Fruit fly (Drosophila melanogaster) whole organism, embryonic: Measurements from ENCODE around the gene CG13995.

Source experiments
- BEAF-32 ChIP-seq: fragments of 200-800 bp; sonication (Bioruptor generic); optimal IDR thresholded peaks from 3 replicates; lab custom pipeline; 2017; ENCODE audit warnings: missing biosample characterization, missing genetic modification characterization, mild to moderate bottlenecking, moderate library complexity, missing genetic modification reagents
- Bteb2 ChIP-seq: fragments of 200-800 bp; sonication (Bioruptor generic); optimal IDR thresholded peaks from 2 replicates; lab custom pipeline; 2016; ENCODE audit warnings: missing biosample characterization, missing genetic modification characterization
- CG1024 ChIP-seq: fragments of 200-800 bp; sonication (Bioruptor generic); IDR thresholded peaks from 2 replicates; pipeline ENCODE4 v1.3.6; 2022; ENCODE audit warnings: missing biosample characterization, missing genetic modification characterization
- CG10462 ChIP-seq: fragments of 200-800 bp; sonication (Bioruptor generic); optimal IDR thresholded peaks from 2 replicates; lab custom pipeline; 2016; ENCODE audit warnings: missing biosample characterization, missing genetic modification characterization
- CG12659 ChIP-seq: fragments of 200-800 bp; sonication (Bioruptor generic); optimal IDR thresholded peaks from 3 replicates; lab custom pipeline; 2017; ENCODE audit warnings: mild to moderate bottlenecking, missing biosample characterization, missing genetic modification reagents, missing genetic modification characterization
- CG14441 ChIP-seq: fragments of 200-800 bp; sonication (Bioruptor generic); IDR thresholded peaks from 2 replicates; pipeline ENCODE4 v1.3.6; 2022; ENCODE audit warnings: missing biosample characterization, missing genetic modification characterization
- CG14860 ChIP-seq: fragments of 200-800 bp; sonication (Bioruptor generic); IDR thresholded peaks from 3 replicates; pipeline ENCODE4 v1.3.6; 2022; ENCODE audit warnings: missing biosample characterization, missing genetic modification characterization; ENCODE audit not compliant: partially characterized antibody
- CG15479 ChIP-seq: fragments of 200-800 bp; sonication (Bioruptor generic); optimal IDR thresholded peaks from 3 replicates; lab custom pipeline; 2019; ENCODE audit warnings: missing biosample characterization, mild to moderate bottlenecking, missing genetic modification characterization, moderate library complexity
- CG1647 ChIP-seq: fragments of 200-800 bp; sonication (Bioruptor generic); optimal IDR thresholded peaks from 3 replicates; lab custom pipeline; 2016; ENCODE audit warnings: missing biosample characterization, missing genetic modification characterization
- CG16779 ChIP-seq: fragments of 200-800 bp; sonication (Bioruptor generic); IDR thresholded peaks from 2 replicates; pipeline ENCODE4 v1.3.6; 2022; ENCODE audit warnings: missing biosample characterization, missing genetic modification characterization
- CG17186 ChIP-seq: fragments of 200-800 bp; sonication (Bioruptor generic); optimal IDR thresholded peaks from 3 replicates; lab custom pipeline; 2017; ENCODE audit warnings: missing biosample characterization, missing genetic modification reagents, missing genetic modification characterization
- CG17328 ChIP-seq: fragments of 200-800 bp; sonication (Bioruptor generic); IDR thresholded peaks from 2 replicates; pipeline ENCODE4 v1.3.6; 2022; ENCODE audit warnings: missing biosample characterization, missing genetic modification characterization
- CG17568 ChIP-seq: fragments of 200-800 bp; sonication (Bioruptor generic); optimal IDR thresholded peaks from 2 replicates; lab custom pipeline; 2018; ENCODE audit warnings: missing biosample characterization, mild to moderate bottlenecking, missing genetic modification characterization, moderate library complexity
- CG2116 ChIP-seq: fragments of 200-800 bp; sonication (Bioruptor generic); optimal IDR thresholded peaks from 3 replicates; lab custom pipeline; 2018; ENCODE audit warnings: missing biosample characterization, mild to moderate bottlenecking, missing genetic modification characterization
- CG30020 ChIP-seq: fragments of 200-800 bp; optimal IDR thresholded peaks from 2 replicates; lab custom pipeline; 2019; ENCODE audit warnings: missing biosample characterization, mild to moderate bottlenecking, missing genetic modification characterization, moderate library complexity
- CG3065 ChIP-seq: fragments of 200-800 bp; sonication (Bioruptor generic); optimal IDR thresholded peaks from 2 replicates; lab custom pipeline; 2016; ENCODE audit warnings: missing biosample characterization, missing genetic modification characterization
- CG33213 ChIP-seq: fragments of 200-800 bp; sonication (Bioruptor generic); optimal IDR thresholded peaks from 3 replicates; lab custom pipeline; 2016; ENCODE audit warnings: missing biosample characterization, missing genetic modification characterization
- CG4282 ChIP-seq: fragments of 200-800 bp; sonication (Bioruptor generic); optimal IDR thresholded peaks from 2 replicates; lab custom pipeline; 2016; ENCODE audit warnings: missing biosample characterization, missing genetic modification characterization
- CG9727 ChIP-seq: fragments of 200-800 bp; sonication (Bioruptor generic); optimal IDR thresholded peaks from 3 replicates; lab custom pipeline; 2017; ENCODE audit warnings: missing biosample characterization, mild to moderate bottlenecking, missing genetic modification characterization
- CG9817 ChIP-seq: fragments of 200-800 bp; sonication (Bioruptor generic); optimal IDR thresholded peaks from 2 replicates; lab custom pipeline; 2018; ENCODE audit warnings: missing biosample characterization, mild to moderate bottlenecking, missing genetic modification characterization, moderate library complexity
- D19B ChIP-seq: fragments of 200-800 bp; sonication (Bioruptor generic); optimal IDR thresholded peaks from 2 replicates; lab custom pipeline; 2017; ENCODE audit warnings: missing biosample characterization, mild to moderate bottlenecking, missing genetic modification characterization
- Ets65A ChIP-seq: fragments of 200-800 bp; sonication (Bioruptor generic); peaks from one replicate; lab custom pipeline; 2016; ENCODE audit warnings: missing biosample characterization, missing genetic modification characterization
- HmgZ ChIP-seq: fragments of 200-800 bp; sonication (Bioruptor generic); optimal IDR thresholded peaks from 2 replicates; lab custom pipeline; 2018; ENCODE audit warnings: missing biosample characterization, mild to moderate bottlenecking, missing genetic modification characterization
- Meics ChIP-seq: fragments of 200-800 bp; sonication (Bioruptor generic); optimal IDR thresholded peaks from 2 replicates; lab custom pipeline; 2017; ENCODE audit warnings: missing biosample characterization, mild to moderate bottlenecking, missing genetic modification characterization
- Oaz ChIP-seq: fragments of 200-800 bp; sonication (Bioruptor generic); IDR thresholded peaks from 2 replicates; pipeline ENCODE4 v1.3.6; 2022; ENCODE audit warnings: missing biosample characterization, missing genetic modification characterization
- ab ChIP-seq: fragments of 200-800 bp; sonication (Bioruptor generic); optimal IDR thresholded peaks from 2 replicates; lab custom pipeline; 2016; ENCODE audit warnings: missing biosample characterization, missing genetic modification characterization
- ase ChIP-seq: fragments of 200-800 bp; sonication (Bioruptor generic); IDR thresholded peaks from 3 replicates; pipeline ENCODE4 v1.3.6; 2022; ENCODE audit warnings: missing biosample characterization, missing genetic modification characterization
- bbx ChIP-seq: fragments of 200-800 bp; sonication (Bioruptor generic); IDR thresholded peaks from 2 replicates; pipeline ENCODE4 v1.3.6; 2022; ENCODE audit warnings: missing biosample characterization, missing genetic modification characterization; ENCODE audit not compliant: partially characterized antibody
- bigmax ChIP-seq: fragments of 200-800 bp; sonication (Bioruptor generic); optimal IDR thresholded peaks from 2 replicates; lab custom pipeline; 2018; ENCODE audit warnings: missing biosample characterization, mild to moderate bottlenecking, missing genetic modification characterization
- chinmo ChIP-seq: fragments of 200-800 bp; sonication (Bioruptor generic); IDR thresholded peaks from 4 replicates; pipeline ENCODE4 v1.3.6; 2022; ENCODE audit warnings: missing biosample characterization, missing genetic modification characterization; ENCODE audit not compliant: partially characterized antibody
- chn ChIP-seq: fragments of 200-800 bp; sonication (Bioruptor generic); optimal IDR thresholded peaks from 2 replicates; lab custom pipeline; 2016; ENCODE audit warnings: missing biosample characterization, missing genetic modification characterization
- crp ChIP-seq, 2 experiments: fragments of 200-800 bp; sonication (Bioruptor generic); optimal IDR thresholded peaks; 2 replicates in 1 of 2; 3 replicates in 1 of 2; lab custom pipeline; 2017; ENCODE audit warnings: missing biosample characterization in 2 of 2, missing genetic modification characterization in 2 of 2, mild to moderate bottlenecking in 1 of 2, moderate library complexity in 1 of 2
- cwo ChIP-seq: fragments of 200-800 bp; sonication (Bioruptor generic); optimal IDR thresholded peaks from 3 replicates; lab custom pipeline; 2017; ENCODE audit warnings: missing biosample characterization, missing genetic modification characterization, mild to moderate bottlenecking, moderate library complexity, missing genetic modification reagents
- ems ChIP-seq: fragments of 200-800 bp; sonication (Bioruptor generic); optimal IDR thresholded peaks from 3 replicates; lab custom pipeline; 2016; ENCODE audit warnings: missing biosample characterization, missing genetic modification characterization
- en ChIP-seq: fragments of 200-800 bp; sonication (Bioruptor generic); optimal IDR thresholded peaks from 2 replicates; lab custom pipeline; 2016; ENCODE audit warnings: missing biosample characterization, missing genetic modification characterization
- esg ChIP-seq: fragments of 200-800 bp; sonication (Bioruptor generic); conservative IDR thresholded peaks from 2 replicates; pipeline ENCODE4 v1.3.6; 2022; ENCODE audit warnings: missing biosample characterization, missing genetic modification characterization
- eyg ChIP-seq: fragments of 200-800 bp; sonication (Bioruptor generic); optimal IDR thresholded peaks from 3 replicates; lab custom pipeline; 2016; ENCODE audit warnings: missing biosample characterization, missing genetic modification characterization
- gcm2 ChIP-seq: fragments of 200-800 bp; sonication (Bioruptor generic); optimal IDR thresholded peaks from 2 replicates; lab custom pipeline; 2016; ENCODE audit warnings: missing biosample characterization, missing genetic modification characterization
- grau ChIP-seq: fragments of 200-800 bp; optimal IDR thresholded peaks from 3 replicates; lab custom pipeline; 2019; ENCODE audit warnings: missing biosample characterization, mild to moderate bottlenecking, missing genetic modification characterization, moderate library complexity
- gsb ChIP-seq: fragments of 200-800 bp; sonication (Bioruptor generic); IDR thresholded peaks from 2 replicates; pipeline ENCODE4 v1.3.6; 2022; ENCODE audit warnings: missing biosample characterization, missing genetic modification characterization
- h ChIP-seq: fragments of >200 bp; optimal IDR thresholded peaks from 2 replicates; lab custom pipeline; 2017
- knrl ChIP-seq: fragments of 200-800 bp; sonication (Bioruptor generic); IDR thresholded peaks from 3 replicates; pipeline ENCODE4 v1.3.6; 2022; ENCODE audit warnings: missing biosample characterization, missing genetic modification characterization; ENCODE audit not compliant: partially characterized antibody
- lbe ChIP-seq: fragments of 200-800 bp; sonication (Bioruptor generic); optimal IDR thresholded peaks from 2 replicates; lab custom pipeline; 2016; ENCODE audit warnings: missing biosample characterization, mild to moderate bottlenecking, missing genetic modification characterization
- scrt ChIP-seq: fragments of 200-800 bp; sonication (Bioruptor generic); optimal IDR thresholded peaks from 2 replicates; lab custom pipeline; 2018; ENCODE audit warnings: missing biosample characterization, mild to moderate bottlenecking, missing genetic modification characterization, moderate library complexity
- tll ChIP-seq, 2 experiments: fragments of 200-800 bp in 1 of 2; fragments of >200 bp in 1 of 2; sonication (Bioruptor generic) in 1 of 2; optimal IDR thresholded peaks; 2 replicates each; lab custom pipeline; 2017 to 2019; ENCODE audit warnings: missing biosample characterization in 2 of 2, missing genetic modification characterization in 2 of 2, mild to moderate bottlenecking in 1 of 2, moderate library complexity in 1 of 2
- vvl ChIP-seq: fragments of 200-800 bp; sonication (Bioruptor generic); IDR thresholded peaks from 2 replicates; pipeline ENCODE4 v1.3.6; 2022; ENCODE audit warnings: missing biosample characterization, missing genetic modification characterization
- wor ChIP-seq: fragments of 200-800 bp; sonication (Bioruptor generic); IDR thresholded peaks from 2 replicates; pipeline ENCODE4 v1.3.6; 2022; ENCODE audit warnings: missing biosample characterization, missing genetic modification characterization
- zfh1 ChIP-seq: fragments of 200-800 bp; sonication (Bioruptor generic); IDR thresholded peaks from 3 replicates; pipeline ENCODE4 v1.3.6; 2022; ENCODE audit warnings: missing biosample characterization, missing genetic modification characterization
- zfh2 ChIP-seq: fragments of 200-800 bp; sonication (Bioruptor generic); optimal IDR thresholded peaks from 2 replicates; lab custom pipeline; 2016; ENCODE audit warnings: missing biosample characterization, missing genetic modification characterization

The CG13995 gene

dm6 chr2L:6047528-6048160 lies 6.5 kb upstream of the CG13995 start, which contains the start of gene IPIP (continued):
- TF ChIP-seq CG9817 (peak; percentile 32), gcm2 (peak; percentile 30), en (GFP tag; lab: Kevin White, UChicago) (no peak), CG1024 (GFP tag; lab: Robert Waterston, UW) (0 out of 2 replicates have a peak, but pooled peaks have one; percentile 43), zfh2 (GFP tag; lab: Kevin White, UChicago) (peak; percentile 9), HmgZ (peak; percentile 59), tll (GFP tag; optimal IDR thresholded peaks at IDR 0.05; lab: Kevin White, UChicago) (no peak), Meics (GFP tag; lab: Kevin White, UChicago) (peak; percentile 3), CG9727 (GFP tag; lab: Kevin White, UChicago) (peak; percentile 39), CG17328 (GFP tag; lab: Robert Waterston, UW) (peak; percentile 55; the same call in 1 of the 2 replicates), chn (peak; percentile 62), CG3065 (GFP tag; lab: Kevin White, UChicago) (no peak), ab (GFP tag; lab: Kevin White, UChicago) (no peak), lbe (GFP tag; lab: Kevin White, UChicago) (no peak), chinmo (peak; percentile 80; the same call in 1 of the 4 replicates), CG12659 (GFP tag; lab: Kevin White, UChicago) (peak; percentile 65), esg (GFP tag; lab: Robert Waterston, UW) (no peak), cwo (GFP tag; lab: Kevin White, UChicago) (peak; percentile 2), CG17186 (GFP tag; lab: Kevin White, UChicago) (peak; percentile 49), CG15479 (no peak), Bteb2 (GFP tag; lab: Kevin White, UChicago) (no peak), CG14441 (GFP tag; lab: Robert Waterston, UW) (peak; percentile 26; the same call in 1 of the 2 replicates), CG33213 (peak; percentile 13), CG4282 (no peak), h (lab: Kevin White, UChicago) (no peak), CG30020 (tag; lab: Kevin White, UChicago) (peak; percentile 61), CG1647 (GFP tag; lab: Kevin White, UChicago) (no peak), CG17568 (GFP tag; lab: Kevin White, UChicago) (no peak), bbx (GFP tag; lab: Robert Waterston, UW) (peak; percentile 87), crp (GFP tag; optimal IDR thresholded peaks at IDR 0.05; lab: Kevin White, UChicago) (peak in 1 of 2 experiments; percentile 73), wor (GFP tag; lab: Robert Waterston, UW) (no peak), CG2116 (GFP tag; lab: Kevin White, UChicago) (peak; percentile 10), CG10462 (GFP tag; lab: Kevin White, UChicago) (no peak), knrl (GFP tag; lab: Robert Waterston, UW) (peak; percentile 83), CG14860 (GFP tag; lab: Robert Waterston, UW) (peak; percentile 63), vvl (GFP tag; lab: Robert Waterston, UW) (peak; percentile 67), gsb (GFP tag; lab: Robert Waterston, UW) (no peak), Oaz (GFP tag; lab: Robert Waterston, UW) (no peak), Ets65A (GFP tag; lab: Kevin White, UChicago) (peak; percentile 95), ems (GFP tag; lab: Kevin White, UChicago) (no peak), bigmax (GFP tag; lab: Kevin White, UChicago) (peak; percentile 28), scrt (GFP tag; lab: Kevin White, UChicago) (no peak), ase (peak; percentile 34; the same call in 1 of the 3 replicates), zfh1 (peak; percentile 54; the same call in 2 of the 3 replicates), eyg (GFP tag; lab: Kevin White, UChicago) (no peak), BEAF-32 (GFP tag; lab: Kevin White, UChicago) (peak; percentile 86), D19B (no peak), grau (tag; lab: Kevin White, UChicago) (peak; percentile 2), CG16779 (GFP tag; lab: Robert Waterston, UW) (0 out of 2 replicates have a peak, but pooled peaks have one; percentile 50)
